Worm (Caenorhabditis elegans): ENCODE measurements around the gene far-3.

Gene far-3

ce11 chrV:13009271-13009670 lies 11.9 kb upstream of the far-3 start:
- TF ChIP-seq hlh-6 (tag; optimal IDR thresholded peaks at IDR 0.05), result no peak
- no peak for TF ChIP-seq sox-2 (GFP tag; IDR thresholded peaks at IDR 0.05)
- no peak for TF ChIP-seq hlh-13 (GFP tag; optimal IDR thresholded peaks at IDR 0.05)
- TF ChIP-seq tbx-7 (tag; optimal IDR thresholded peaks at IDR 0.05), result no peak
- TF ChIP-seq unc-55 (GFP tag; optimal IDR thresholded peaks at IDR 0.05), result no peak
- TF ChIP-seq pat-9 (tag; optimal IDR thresholded peaks at IDR 0.05), result no peak
- no peak for TF ChIP-seq sdc-2 (tag; optimal IDR thresholded peaks at IDR 0.05)
- no peak for TF ChIP-seq C08G9.2 (tag; optimal IDR thresholded peaks at IDR 0.05)
- TF ChIP-seq unc-3 (GFP tag; conservative IDR thresholded peaks at IDR 0.05), result no peak
- TF ChIP-seq unc-3 (tag; optimal IDR thresholded peaks at IDR 0.05), result no peak
- TF ChIP-seq sox-4 (tag; optimal IDR thresholded peaks at IDR 0.05), result no peak
- no peak for TF ChIP-seq ceh-18 (tag; optimal IDR thresholded peaks at IDR 0.05)

- TF ChIP-seq unc-42 (tag; optimal IDR thresholded peaks at IDR 0.05), result no peak
- no peak for TF ChIP-seq hlh-8 (tag; optimal IDR thresholded peaks at IDR 0.05)
- TF ChIP-seq nhr-232 (tag; optimal IDR thresholded peaks at IDR 0.05), result no peak
- TF ChIP-seq Y22D7AL.16 (tag; optimal IDR thresholded peaks at IDR 0.05), result no peak
- no peak for TF ChIP-seq K09A11.1 (tag; optimal IDR thresholded peaks at IDR 0.05; ENCODE audit: insufficient read depth)
- no peak for TF ChIP-seq pha-2 (tag; optimal IDR thresholded peaks at IDR 0.05)
- no peak for TF ChIP-seq eyg-1 (tag; optimal IDR thresholded peaks at IDR 0.05)
- no peak for TF ChIP-seq elt-4 (tag; optimal IDR thresholded peaks at IDR 0.05)
- TF ChIP-seq pax-1 (tag; optimal IDR thresholded peaks at IDR 0.05), result no peak
- no peak for TF ChIP-seq ztf-16 (tag; optimal IDR thresholded peaks at IDR 0.05)
- no peak for TF ChIP-seq dmd-4 (tag; optimal IDR thresholded peaks at IDR 0.05; ENCODE audit: borderline replicate concordance)
- TF ChIP-seq fkh-10 (GFP tag; optimal IDR thresholded peaks at IDR 0.05), result no peak
- TF ChIP-seq elt-2 (tag; optimal IDR thresholded peaks at IDR 0.05), result no peak
- TF ChIP-seq odd-2 (tag; optimal IDR thresholded peaks at IDR 0.05), result no peak
- TF ChIP-seq hlh-13 (GFP tag; optimal IDR thresholded peaks at IDR 0.05), result no peak
- no peak for TF ChIP-seq sox-4 (tag; optimal IDR thresholded peaks at IDR 0.05)
- no peak for TF ChIP-seq ceh-24 (tag; optimal IDR thresholded peaks at IDR 0.05)
Measured at ce11 chrV:13008825-13009224, 11.5 kb upstream of the far-3 start, which contains the start of gene F15B9.10. Gene F15B9.10 (minus strand): TSS chrV:13008925.

DNA sequence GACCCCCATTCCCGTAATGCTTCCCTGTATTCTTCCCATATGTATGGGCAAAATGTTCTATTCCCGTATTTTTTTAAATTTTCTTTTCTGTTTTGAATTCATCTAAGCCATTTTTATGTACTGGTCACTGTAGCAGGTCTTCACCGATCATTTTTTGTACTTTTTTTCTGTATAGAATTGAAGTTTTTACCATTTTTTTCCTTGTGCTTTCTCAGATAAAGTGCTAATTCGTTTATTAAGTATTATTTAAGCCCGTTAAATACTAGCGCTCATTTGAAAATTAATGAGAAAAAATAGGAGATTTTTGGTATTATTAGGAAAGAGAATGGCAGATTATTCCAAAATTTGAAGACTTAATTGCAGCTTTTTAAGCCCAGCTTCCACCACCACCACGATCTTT lies 9.4 kb upstream of the far-3 start:
- TF ChIP-seq mec-3 (tag; optimal IDR thresholded peaks at IDR 0.05; ENCODE audit: borderline replicate concordance) (no peak), ceh-2 (tag; optimal IDR thresholded peaks at IDR 0.05) (no peak), ceh-31 (tag; optimal IDR thresholded peaks at IDR 0.05) (no peak), ceh-48 (tag; optimal IDR thresholded peaks at IDR 0.05) (no peak), fkh-6 (tag; optimal IDR thresholded peaks at IDR 0.05) (no peak), lim-6 (tag; optimal IDR thresholded peaks at IDR 0.05) (no peak), pag-3 (tag; optimal IDR thresholded peaks at IDR 0.05; ENCODE audit: borderline replicate concordance) (no peak), ceh-34 (tag; optimal IDR thresholded peaks at IDR 0.05) (no peak), ceh-30 (tag; optimal IDR thresholded peaks at IDR 0.05) (no peak), ets-4 (tag; optimal IDR thresholded peaks at IDR 0.05) (no peak), sdc-2 (tag; optimal IDR thresholded peaks at IDR 0.05) (no peak), nhr-232 (tag; optimal IDR thresholded peaks at IDR 0.05) (no peak), ttx-3 (tag; optimal IDR thresholded peaks at IDR 0.05) (no peak), eyg-1 (tag; optimal IDR thresholded peaks at IDR 0.05) (no peak), ceh-18 (tag; optimal IDR thresholded peaks at IDR 0.05) (no peak)

- no peak for TF ChIP-seq elt-2 (tag; optimal IDR thresholded peaks at IDR 0.05)
- TF ChIP-seq sox-2 (GFP tag; IDR thresholded peaks at IDR 0.05), result no peak
- TF ChIP-seq ets-4 (tag; optimal IDR thresholded peaks at IDR 0.05), result no peak
- TF ChIP-seq hlh-13 (GFP tag; optimal IDR thresholded peaks at IDR 0.05), result no peak
- TF ChIP-seq syd-9 (tag; optimal IDR thresholded peaks at IDR 0.05), result no peak
- no peak for TF ChIP-seq ama-1 (optimal IDR thresholded peaks at IDR 0.05)
- TF ChIP-seq tbx-7 (tag; optimal IDR thresholded peaks at IDR 0.05), result no peak
- TF ChIP-seq che-1 (tag; optimal IDR thresholded peaks at IDR 0.05), result no peak
- TF ChIP-seq ceh-2 (tag; optimal IDR thresholded peaks at IDR 0.05), result no peak
- no peak for TF ChIP-seq hlh-6 (tag; optimal IDR thresholded peaks at IDR 0.05)
- no peak for TF ChIP-seq ceh-18 (tag; optimal IDR thresholded peaks at IDR 0.05)
- no peak for TF ChIP-seq C08G9.2 (tag; optimal IDR thresholded peaks at IDR 0.05)
Measured at ce11 chrV:13004374-13004773, 7.1 kb upstream of the far-3 start.
